Worm (Caenorhabditis elegans): Measurements from ENCODE around the gene F43C11.1.

DNA sequence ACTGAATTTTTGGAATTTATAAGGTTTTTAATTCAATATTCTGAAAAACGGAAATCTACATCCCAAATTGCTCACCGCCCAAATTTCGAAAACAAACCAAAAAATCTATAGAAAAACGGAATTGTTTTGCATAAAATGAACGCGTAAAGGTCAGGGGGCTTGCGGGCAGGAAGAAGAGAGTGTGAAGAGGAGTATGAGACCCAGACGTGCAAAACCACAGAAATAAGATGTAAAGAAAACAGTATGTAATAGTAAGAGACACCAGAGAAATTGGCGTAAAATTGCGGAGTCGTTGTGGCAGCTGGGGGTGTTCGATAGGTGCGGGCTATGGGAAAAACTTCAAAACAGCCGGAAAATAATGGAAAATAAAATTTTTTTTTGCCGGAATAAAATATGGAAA lies 15.9 kb upstream of the F43C11.1 start:
- TF ChIP-seq ceh-30 (tag; optimal IDR thresholded peaks at IDR 0.05) = no peak
- no peak for TF ChIP-seq unc-86 (tag; optimal IDR thresholded peaks at IDR 0.05)
- TF ChIP-seq ets-4 (tag; optimal IDR thresholded peaks at IDR 0.05) = no peak
- no peak for TF ChIP-seq ceh-34 (tag; optimal IDR thresholded peaks at IDR 0.05)
- TF ChIP-seq nhr-11 (tag; optimal IDR thresholded peaks at IDR 0.05) = no peak
- no peak for TF ChIP-seq F13H6.1 (tag; optimal IDR thresholded peaks at IDR 0.05)
- no peak for TF ChIP-seq che-1 (tag; optimal IDR thresholded peaks at IDR 0.05)
- no peak for TF ChIP-seq pqm-1 (tag; optimal IDR thresholded peaks at IDR 0.05)

Data from whole organism, late embryonic.